Worm (Caenorhabditis elegans): ENCODE results near the gene F45D3.3.

ce11 chrV:12599510-12600242 lies 49.5 kb upstream of the F45D3.3 start, which contains the start of gene C14C10.5:
- TF ChIP-seq ceh-58 (GFP tag; IDR thresholded peaks at IDR 0.05) (no peak), unc-62 (GFP tag; optimal IDR thresholded peaks at IDR 0.05) (no peak), hsf-1 (GFP tag; IDR thresholded peaks at IDR 0.05) (no peak), mel-28 (tag; optimal IDR thresholded peaks at IDR 0.05; ENCODE audit: borderline replicate concordance) (no peak), nhr-179 (tag; optimal IDR thresholded peaks at IDR 0.05) (no peak), madf-8 (GFP tag; conservative IDR thresholded peaks at IDR 0.05) (no peak), ama-1 (optimal IDR thresholded peaks at IDR 0.05) (no peak), ama-1 (GFP tag; optimal IDR thresholded peaks at IDR 0.05) (no peak), rpc-1 (optimal IDR thresholded peaks at IDR 0.05) (no peak), rpc-1 (tag; optimal IDR thresholded peaks at IDR 0.05) (no peak), B0019.2 (GFP tag; conservative IDR thresholded peaks at IDR 0.05) (no peak), ceh-100 (GFP tag; IDR thresholded peaks at IDR 0.05) (no peak)

Measured in whole organism, young adult.